Fruit fly (Drosophila melanogaster) whole organism, embryonic: ENCODE measurements around the gene CG6005.
A peak's percentile ranks its signal among the peaks of the same experiment; 100 is the strongest.

Source experiments
- BtbVII ChIP-seq: fragments of 200-800 bp; sonication (Bioruptor generic); optimal IDR thresholded peaks from 3 replicates; lab custom pipeline; 2017; ENCODE audit warnings: missing biosample characterization, mild to moderate bottlenecking, missing genetic modification characterization
- CG11696 ChIP-seq: fragments of 200-800 bp; sonication (Bioruptor generic); IDR thresholded peaks from 2 replicates; pipeline ENCODE4 v1.3.6; 2022; ENCODE audit warnings: missing biosample characterization, missing genetic modification characterization
- CG12299 ChIP-seq: fragments of 200-800 bp; sonication (Bioruptor generic); optimal IDR thresholded peaks from 2 replicates; lab custom pipeline; 2018; ENCODE audit warnings: missing biosample characterization, mild to moderate bottlenecking, missing genetic modification characterization
- CG13624 ChIP-seq: fragments of 200-800 bp; sonication (Bioruptor generic); optimal IDR thresholded peaks from 2 replicates; lab custom pipeline; 2016; ENCODE audit warnings: missing biosample characterization, missing genetic modification characterization
- CG13775 ChIP-seq: fragments of 200-800 bp; sonication (Bioruptor generic); optimal IDR thresholded peaks from 3 replicates; lab custom pipeline; 2017; ENCODE audit warnings: missing biosample characterization, mild to moderate bottlenecking, missing genetic modification characterization
- CG15073 ChIP-seq: fragments of 200-800 bp; sonication (Bioruptor generic); optimal IDR thresholded peaks from 2 replicates; lab custom pipeline; 2016; ENCODE audit warnings: missing biosample characterization, missing genetic modification characterization
- CG15479 ChIP-seq: fragments of 200-800 bp; sonication (Bioruptor generic); optimal IDR thresholded peaks from 3 replicates; lab custom pipeline; 2019; ENCODE audit warnings: missing biosample characterization, mild to moderate bottlenecking, missing genetic modification characterization, moderate library complexity
- CG15514 ChIP-seq: fragments of 200-800 bp; sonication (Bioruptor generic); optimal IDR thresholded peaks from 3 replicates; lab custom pipeline; 2017; ENCODE audit warnings: missing biosample characterization, missing genetic modification characterization, mild to moderate bottlenecking, moderate library complexity, missing genetic modification reagents
- CG1647 ChIP-seq: fragments of 200-800 bp; sonication (Bioruptor generic); optimal IDR thresholded peaks from 3 replicates; lab custom pipeline; 2016; ENCODE audit warnings: missing biosample characterization, missing genetic modification characterization
- CG1792 ChIP-seq: fragments of 200-800 bp; sonication (Bioruptor generic); optimal IDR thresholded peaks from 2 replicates; lab custom pipeline; 2016; ENCODE audit warnings: missing biosample characterization, missing genetic modification characterization
- CG2116 ChIP-seq: fragments of 200-800 bp; sonication (Bioruptor generic); optimal IDR thresholded peaks from 3 replicates; lab custom pipeline; 2018; ENCODE audit warnings: missing biosample characterization, mild to moderate bottlenecking, missing genetic modification characterization
- CG32772 ChIP-seq: fragments of 200-800 bp; sonication (Bioruptor generic); IDR thresholded peaks from 2 replicates; pipeline ENCODE4 v1.3.6; 2022; ENCODE audit warnings: missing biosample characterization, missing genetic modification characterization
- CG4404 ChIP-seq: fragments of 200-800 bp; sonication (Bioruptor generic); IDR thresholded peaks from 2 replicates; pipeline ENCODE4 v1.3.6; 2022; ENCODE audit warnings: missing biosample characterization, missing genetic modification characterization
- CG4820 ChIP-seq: fragments of 200-800 bp; sonication (Bioruptor generic); optimal IDR thresholded peaks from 3 replicates; lab custom pipeline; 2016; ENCODE audit warnings: missing biosample characterization, missing genetic modification characterization
- CG8281 ChIP-seq: fragments of 200-800 bp; sonication (Bioruptor generic); optimal IDR thresholded peaks from 2 replicates; lab custom pipeline; 2018; ENCODE audit warnings: missing biosample characterization, mild to moderate bottlenecking, missing genetic modification characterization, moderate library complexity
- CoRest ChIP-seq: fragments of 200-800 bp; sonication (Bioruptor generic); optimal IDR thresholded peaks from 3 replicates; lab custom pipeline; 2018; ENCODE audit warnings: missing biosample characterization, mild to moderate bottlenecking, missing genetic modification characterization, moderate library complexity
- D ChIP-seq, 2 experiments: fragments of 200-800 bp in 1 of 2; fragments of >200 bp in 1 of 2; sonication (Bioruptor generic) in 1 of 2; optimal IDR thresholded peaks; 2 replicates in 1 of 2; 3 replicates in 1 of 2; lab custom pipeline; 2017; ENCODE audit warnings: mild to moderate bottlenecking in 1 of 2, missing biosample characterization in 1 of 2, missing genetic modification characterization in 1 of 2, missing genetic modification reagents in 1 of 2
- Dip2 ChIP-seq: fragments of 200-800 bp; sonication (Bioruptor generic); IDR thresholded peaks from 2 replicates; pipeline ENCODE4 v1.3.6; 2022; ENCODE audit warnings: missing biosample characterization, missing genetic modification characterization
- Dll ChIP-seq: fragments of 200-800 bp; sonication (Bioruptor generic); IDR thresholded peaks from 4 replicates; pipeline ENCODE4 v1.3.6; 2022; ENCODE audit warnings: missing biosample characterization, missing genetic modification characterization; ENCODE audit not compliant: partially characterized antibody
- Dref ChIP-seq: fragments of 200-800 bp; sonication (Bioruptor generic); IDR thresholded peaks from 2 replicates; pipeline ENCODE4 v1.3.6; 2022; ENCODE audit warnings: missing biosample characterization, missing genetic modification characterization
- GATAe ChIP-seq: fragments of 200-800 bp; sonication (Bioruptor generic); conservative IDR thresholded peaks from 2 replicates; pipeline ENCODE4 v1.3.6; 2022; ENCODE audit warnings: missing biosample characterization, missing genetic modification characterization
- Gug ChIP-seq: fragments of 200-800 bp; sonication (Bioruptor generic); IDR thresholded peaks from 4 replicates; pipeline ENCODE4 v1.3.6; 2022; ENCODE audit warnings: missing biosample characterization, missing genetic modification characterization
- HmgZ ChIP-seq: fragments of 200-800 bp; sonication (Bioruptor generic); optimal IDR thresholded peaks from 2 replicates; lab custom pipeline; 2018; ENCODE audit warnings: missing biosample characterization, mild to moderate bottlenecking, missing genetic modification characterization
- Hsf ChIP-seq: fragments of 200-800 bp; sonication (Bioruptor generic); optimal IDR thresholded peaks from 3 replicates; lab custom pipeline; 2016; ENCODE audit warnings: missing biosample characterization, missing genetic modification characterization
- Taf1 ChIP-seq: fragments of 200-800 bp; sonication (Bioruptor generic); IDR thresholded peaks from 2 replicates; pipeline ENCODE4 v1.3.6; 2022; ENCODE audit warnings: missing biosample characterization, missing genetic modification characterization
- Trl ChIP-seq, 3 experiments: fragments of >200 bp in 2 of 3; fragments of 200-800 bp in 1 of 3; sonication (Bioruptor generic) in 1 of 3; optimal IDR thresholded peaks; 2 replicates in 1 of 3; 3 replicates in 2 of 3; lab custom pipeline; 2016 to 2017; ENCODE audit warnings: missing biosample characterization in 1 of 3, missing genetic modification characterization in 1 of 3
- ara ChIP-seq: fragments of 200-800 bp; sonication (Bioruptor generic); IDR thresholded peaks from 2 replicates; pipeline ENCODE4 v1.3.6; 2022; ENCODE audit warnings: missing biosample characterization, missing genetic modification characterization
- ase ChIP-seq: fragments of 200-800 bp; sonication (Bioruptor generic); IDR thresholded peaks from 3 replicates; pipeline ENCODE4 v1.3.6; 2022; ENCODE audit warnings: missing biosample characterization, missing genetic modification characterization
- bab2 ChIP-seq: fragments of 200-800 bp; sonication (Bioruptor generic); optimal IDR thresholded peaks from 2 replicates; lab custom pipeline; 2016; ENCODE audit warnings: missing biosample characterization, missing genetic modification characterization
- croc ChIP-seq: fragments of 200-800 bp; sonication (Bioruptor generic); conservative IDR thresholded peaks from 3 replicates; pipeline ENCODE4 v1.3.6; 2022; ENCODE audit warnings: missing biosample characterization, missing genetic modification characterization
- crol ChIP-seq: fragments of 200-800 bp; sonication (Bioruptor generic); IDR thresholded peaks from 2 replicates; pipeline ENCODE4 v1.3.6; 2022; ENCODE audit warnings: missing biosample characterization, missing genetic modification characterization
- dan ChIP-seq: fragments of 200-800 bp; sonication (Bioruptor generic); IDR thresholded peaks from 2 replicates; pipeline ENCODE4 v1.3.6; 2022; ENCODE audit warnings: missing biosample characterization, missing genetic modification characterization
- dati ChIP-seq: fragments of 200-800 bp; sonication (Bioruptor generic); IDR thresholded peaks from 2 replicates; pipeline ENCODE4 v1.3.6; 2022; ENCODE audit warnings: missing biosample characterization, missing genetic modification characterization
- en ChIP-seq: fragments of 200-800 bp; sonication (Bioruptor generic); optimal IDR thresholded peaks from 2 replicates; lab custom pipeline; 2016; ENCODE audit warnings: missing biosample characterization, missing genetic modification characterization
- gfzf ChIP-seq: fragments of 200-800 bp; sonication (Bioruptor generic); optimal IDR thresholded peaks from 2 replicates; lab custom pipeline; 2016; ENCODE audit warnings: missing biosample characterization, mild to moderate bottlenecking, missing genetic modification characterization, moderate library complexity
- grau ChIP-seq: fragments of 200-800 bp; optimal IDR thresholded peaks from 3 replicates; lab custom pipeline; 2019; ENCODE audit warnings: missing biosample characterization, mild to moderate bottlenecking, missing genetic modification characterization, moderate library complexity
- gt ChIP-seq: fragments of 200-800 bp; sonication (Bioruptor generic); IDR thresholded peaks from 2 replicates; pipeline ENCODE4 v1.3.6; 2022; ENCODE audit warnings: missing biosample characterization, missing genetic modification characterization
- h ChIP-seq: fragments of >200 bp; optimal IDR thresholded peaks from 2 replicates; lab custom pipeline; 2017
- hkb ChIP-seq, 2 experiments: fragments of 200-800 bp in 1 of 2; fragments of >200 bp in 1 of 2; sonication (Bioruptor generic) in 1 of 2; IDR thresholded peaks in 1 of 2; optimal IDR thresholded peaks in 1 of 2; 2 replicates each; pipeline versions ENCODE4 v1.3.6 to Lab custom; 2017 to 2022; ENCODE audit warnings: missing biosample characterization in 1 of 2, missing genetic modification characterization in 1 of 2
- knrl ChIP-seq: fragments of 200-800 bp; sonication (Bioruptor generic); IDR thresholded peaks from 3 replicates; pipeline ENCODE4 v1.3.6; 2022; ENCODE audit warnings: missing biosample characterization, missing genetic modification characterization; ENCODE audit not compliant: partially characterized antibody
- lbe ChIP-seq: fragments of 200-800 bp; sonication (Bioruptor generic); optimal IDR thresholded peaks from 2 replicates; lab custom pipeline; 2016; ENCODE audit warnings: missing biosample characterization, mild to moderate bottlenecking, missing genetic modification characterization
- otp ChIP-seq: fragments of 200-800 bp; sonication (Bioruptor generic); IDR thresholded peaks from 3 replicates; pipeline ENCODE4, ENCODE4 v1.3.6; 2022; ENCODE audit warnings: missing biosample characterization, missing genetic modification characterization
- pita ChIP-seq: fragments of 200-800 bp; sonication (Bioruptor generic); optimal IDR thresholded peaks from 2 replicates; lab custom pipeline; 2017; ENCODE audit warnings: missing biosample characterization, mild to moderate bottlenecking, missing genetic modification characterization
- ro ChIP-seq: fragments of 200-800 bp; sonication (Bioruptor generic); IDR thresholded peaks from 2 replicates; pipeline ENCODE4 v1.3.6; 2022; ENCODE audit warnings: missing biosample characterization, missing genetic modification characterization
- tap ChIP-seq: fragments of 200-800 bp; optimal IDR thresholded peaks from 3 replicates; lab custom pipeline; 2019; ENCODE audit warnings: missing biosample characterization, mild to moderate bottlenecking, missing genetic modification characterization, moderate library complexity
- tio ChIP-seq: fragments of 200-800 bp; sonication (Bioruptor generic); optimal IDR thresholded peaks from 2 replicates; lab custom pipeline; 2017; ENCODE audit warnings: missing biosample characterization, missing genetic modification characterization, inconsistent platforms
- tll ChIP-seq, 2 experiments: fragments of 200-800 bp in 1 of 2; fragments of >200 bp in 1 of 2; sonication (Bioruptor generic) in 1 of 2; optimal IDR thresholded peaks; 2 replicates each; lab custom pipeline; 2017 to 2019; ENCODE audit warnings: missing biosample characterization in 2 of 2, missing genetic modification characterization in 2 of 2, mild to moderate bottlenecking in 1 of 2, moderate library complexity in 1 of 2
- trem ChIP-seq: fragments of 200-800 bp; optimal IDR thresholded peaks from 3 replicates; lab custom pipeline; 2019; ENCODE audit warnings: missing biosample characterization, mild to moderate bottlenecking, missing genetic modification characterization, moderate library complexity
- zen2 ChIP-seq: fragments of 200-800 bp; sonication (Bioruptor generic); IDR thresholded peaks from 3 replicates; pipeline ENCODE4 v1.3.6; 2022; ENCODE audit warnings: missing biosample characterization, missing genetic modification characterization; ENCODE audit not compliant: partially characterized antibody

The CG6005 gene

dm6 chr3R:18983614-18984185 lies 40.1 kb downstream of the CG6005 start, which contains the start of the genes snRNP-U1-C and gukh (continued):
- TF ChIP-seq CG8281 (tag; lab: Kevin White, UChicago) (peak; percentile 10), GATAe (GFP tag; lab: Robert Waterston, UW) (peak; percentile 59; the same call in 1 of the 2 replicates), CG32772 (GFP tag; lab: Robert Waterston, UW) (peak; percentile 60; the same call in 1 of the 2 replicates), dan (no peak), gfzf (peak; percentile 97), zen2 (GFP tag; lab: Robert Waterston, UW) (peak; percentile 45; the same call in 1 of the 3 replicates), CG13775 (GFP tag; lab: Kevin White, UChicago) (peak; percentile 84), gt (GFP tag; lab: Robert Waterston, UW) (peak; percentile 12; the same call in 1 of the 2 replicates), trem (tag; lab: Kevin White, UChicago) (peak; percentile 85), tap (tag; lab: Kevin White, UChicago) (peak; percentile 80), CG12299 (tag; lab: Kevin White, UChicago) (peak; percentile 78), pita (GFP tag; lab: Kevin White, UChicago) (peak; percentile 95), Dll (GFP tag; lab: Robert Waterston, UW) (peak; percentile 84), ase (GFP tag; lab: Robert Waterston, UW) (peak; percentile 81), Taf1 (peak; percentile 86), tll (GFP tag; optimal IDR thresholded peaks at IDR 0.05; lab: Kevin White, UChicago) (peak in 1 of 2 experiments; percentile 22), BtbVII (GFP tag; lab: Kevin White, UChicago) (no peak), Dip2 (GFP tag; lab: Robert Waterston, UW) (no peak), Gug (peak; percentile 62), CG1792 (no peak), en (no peak), CG13624 (GFP tag; lab: Kevin White, UChicago) (peak; percentile 39), crol (GFP tag; lab: Robert Waterston, UW) (no peak), tio (GFP tag; lab: Kevin White, UChicago) (peak; percentile 74), CG4820 (GFP tag; lab: Kevin White, UChicago) (peak; percentile 39), ara (no peak), croc (peak; percentile 55; the same call in 1 of the 3 replicates), CG11696 (GFP tag; lab: Robert Waterston, UW) (peak; percentile 44; the same call in 1 of the 2 replicates), CoRest (tag; lab: Kevin White, UChicago) (peak; percentile 82), dati (GFP tag; lab: Robert Waterston, UW) (peak; percentile 61), CG4404 (GFP tag; lab: Robert Waterston, UW) (peak; percentile 70), Trl (optimal IDR thresholded peaks at IDR 0.05; lab: Kevin White, UChicago) (no peak), Trl (GFP tag; optimal IDR thresholded peaks at IDR 0.05; lab: Kevin White, UChicago) (no peak), lbe (peak; percentile 87), Hsf (GFP tag; lab: Kevin White, UChicago) (peak; percentile 68), ro (GFP tag; lab: Robert Waterston, UW) (no peak), CG2116 (GFP tag; lab: Kevin White, UChicago) (peak; percentile 85), Dref (GFP tag; lab: Robert Waterston, UW) (peak; percentile 74), CG15479 (GFP tag; lab: Kevin White, UChicago) (no peak), CG15514 (peak; percentile 79), hkb (optimal IDR thresholded peaks at IDR 0.05; lab: Kevin White, UChicago) (no peak), hkb (GFP tag; IDR thresholded peaks at IDR 0.05; lab: Robert Waterston, UW) (peak; percentile 88), HmgZ (tag; lab: Kevin White, UChicago) (peak; percentile 88), CG15073 (no peak), CG1647 (GFP tag; lab: Kevin White, UChicago) (no peak), grau (peak; percentile 85), bab2 (GFP tag; lab: Kevin White, UChicago) (peak; percentile 45), knrl (GFP tag; lab: Robert Waterston, UW) (peak; percentile 72), otp (GFP tag; lab: Robert Waterston, UW) (peak; percentile 75; the same call in 2 of the 3 replicates), h (no peak), D (optimal IDR thresholded peaks at IDR 0.05; lab: Kevin White, UChicago) (no peak), D (GFP tag; optimal IDR thresholded peaks at IDR 0.05; lab: Kevin White, UChicago) (peak; percentile 53)
